Fruit fly (Drosophila melanogaster): Measurements from ENCODE around the gene Hsp67Bc.

The Hsp67Bc gene

DNA sequence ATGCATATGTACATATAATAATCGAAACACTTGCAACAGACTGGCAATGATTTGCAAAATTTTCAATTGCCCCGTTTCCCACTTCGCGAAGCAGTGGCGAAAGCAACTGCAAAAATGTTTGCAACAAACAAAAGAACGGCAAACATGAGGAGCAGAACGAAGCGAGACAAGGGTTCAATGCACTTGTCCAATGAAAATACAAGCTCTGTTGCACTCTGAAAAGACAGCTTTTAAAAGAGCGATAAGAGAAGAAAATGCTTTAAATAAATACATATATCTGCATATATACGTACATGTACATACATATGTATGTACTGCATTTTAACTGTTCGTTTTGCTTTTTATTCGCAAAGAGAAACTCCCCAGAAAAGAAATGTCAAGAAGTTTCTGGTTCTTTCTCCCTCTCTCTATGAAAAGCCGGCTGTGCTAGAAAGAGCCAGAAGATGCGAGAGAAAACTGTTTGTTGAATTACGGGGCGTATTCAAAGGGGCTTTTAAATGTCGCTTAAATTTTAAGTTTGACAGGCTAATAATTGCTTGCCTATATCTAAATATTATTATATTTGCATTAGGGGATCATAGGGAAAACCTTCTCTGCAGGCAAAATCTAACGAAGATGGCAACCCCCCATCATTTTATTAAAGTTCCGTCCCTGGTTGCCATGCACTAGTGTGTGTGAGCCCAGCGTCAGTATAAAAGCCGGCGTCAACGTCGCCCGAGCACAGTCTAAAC, 11.2 kb upstream of the Hsp67Bc start, which contains the start of gene Hsp27 (continued):
- TF ChIP-seq Doc2 (GFP tag; IDR thresholded peaks at IDR 0.05) (peak; percentile 93), CG34376 (GFP tag; optimal IDR thresholded peaks at IDR 0.05) (peak; percentile 94), chif (GFP tag; optimal IDR thresholded peaks at IDR 0.05) (peak; percentile 88 to 92), CoRest (tag; optimal IDR thresholded peaks at IDR 0.05) (peak; percentile 97), CG6175 (GFP tag; IDR thresholded peaks at IDR 0.05) (peak; percentile 97), Oaz (GFP tag; IDR thresholded peaks at IDR 0.05) (peak; percentile 89), Fer1 (GFP tag; optimal IDR thresholded peaks at IDR 0.05) (peak; percentile 97), slou (GFP tag; optimal IDR thresholded peaks at IDR 0.05) (peak; percentile 97), kah (GFP tag; optimal IDR thresholded peaks at IDR 0.05) (peak; percentile 91), NC2β (GFP tag; optimal IDR thresholded peaks at IDR 0.05) (peak; percentile 85), cwo (GFP tag; optimal IDR thresholded peaks at IDR 0.05) (peak; percentile 97), CG8089 (GFP tag; optimal IDR thresholded peaks at IDR 0.05) (peak; percentile 83), wor (GFP tag; IDR thresholded peaks at IDR 0.05) (peak; percentile 97), dan (GFP tag; IDR thresholded peaks at IDR 0.05) (peak; percentile 94), Dp (GFP tag; optimal IDR thresholded peaks at IDR 0.05) (peak; percentile 32), Atf6 (GFP tag; IDR thresholded peaks at IDR 0.05) (peak; percentile 97), sob (GFP tag; IDR thresholded peaks at IDR 0.05) (peak; percentile 98), chn (GFP tag; optimal IDR thresholded peaks at IDR 0.05) (peak; percentile 96), gem (tag; optimal IDR thresholded peaks at IDR 0.05) (peak; percentile 99), CG10267 (tag; optimal IDR thresholded peaks at IDR 0.05) (peak; percentile 94), bowl (GFP tag; IDR thresholded peaks at IDR 0.05) (peak; percentile 92), CG9932 (GFP tag; IDR thresholded peaks at IDR 0.05) (peak; percentile 96), pho (GFP tag; optimal IDR thresholded peaks at IDR 0.05) (peak; percentile 84), Sry-δ (GFP tag; optimal IDR thresholded peaks at IDR 0.05) (peak; percentile 61), CG7839 (tag; optimal IDR thresholded peaks at IDR 0.05) (peak; percentile 99), eve (GFP tag; optimal IDR thresholded peaks at IDR 0.05) (no peak), chinmo (GFP tag; IDR thresholded peaks at IDR 0.05; ENCODE audit: partially characterized antibody) (no peak), E2f1 (GFP tag; IDR thresholded peaks at IDR 0.05) (peak; percentile 99), al (GFP tag; IDR thresholded peaks at IDR 0.05) (peak; percentile 98), Taf1 (GFP tag; IDR thresholded peaks at IDR 0.05) (peak; percentile 97), Ssrp (tag; optimal IDR thresholded peaks at IDR 0.05) (peak; percentile 98), CG4404 (GFP tag; IDR thresholded peaks at IDR 0.05) (peak; percentile 99), CG43689 (GFP tag; IDR thresholded peaks at IDR 0.05) (peak; percentile 95), HmgD (GFP tag; optimal IDR thresholded peaks at IDR 0.05) (peak; percentile 38), Lhr (GFP tag; optimal IDR thresholded peaks at IDR 0.05) (peak; percentile 93), CG6765 (GFP tag; optimal IDR thresholded peaks at IDR 0.05) (peak; percentile 88), CG4328 (GFP tag; optimal IDR thresholded peaks at IDR 0.05) (peak; percentile 84), sd (tag; optimal IDR thresholded peaks at IDR 0.05) (peak; percentile 90), CG11695 (GFP tag; IDR thresholded peaks at IDR 0.05) (peak; percentile 99), CG14014 (GFP tag; IDR thresholded peaks at IDR 0.05) (peak; percentile 96), kni (GFP tag; optimal IDR thresholded peaks at IDR 0.05) (no peak), CG12236 (GFP tag; optimal IDR thresholded peaks at IDR 0.05) (peak; percentile 66), pros (GFP tag; optimal IDR thresholded peaks at IDR 0.05) (no peak), CG32532 (GFP tag; IDR thresholded peaks at IDR 0.05) (peak; percentile 99), Max (GFP tag; optimal IDR thresholded peaks at IDR 0.05) (peak; percentile 98), CG17361 (GFP tag; IDR thresholded peaks at IDR 0.05) (peak; percentile 99), amos (GFP tag; IDR thresholded peaks at IDR 0.05; ENCODE audit: partially characterized antibody) (no peak; the same call in 1 of the 2 replicates), CG14860 (GFP tag; IDR thresholded peaks at IDR 0.05; ENCODE audit: partially characterized antibody) (no peak), grn (GFP tag; optimal IDR thresholded peaks at IDR 0.05) (peak; percentile 86), gt (GFP tag; IDR thresholded peaks at IDR 0.05) (peak; percentile 97)

All from whole organism, embryonic.